Worm (Caenorhabditis elegans) whole organism, L1 larva: Measurements from ENCODE around the gene C25H3.15.

Source experiments
- C16A3.4 ChIP-seq: fragments of 150-350 bp; optimal IDR thresholded peaks from 2 replicates; lab custom pipeline; 2014; ENCODE audit warnings: missing biosample characterization, missing genetic modification characterization
- F16B12.6 ChIP-seq: fragments of 150-350 bp; optimal IDR thresholded peaks from 2 replicates; lab custom pipeline; 2014; ENCODE audit warnings: missing biosample characterization, missing genetic modification characterization
- Y116A8C.19 ChIP-seq: sonication (generic microtip); optimal IDR thresholded peaks from 2 replicates; lab custom pipeline; 2016; ENCODE audit warnings: missing compliant biosample characterization, missing genetic modification characterization, borderline replicate concordance
- alr-1 ChIP-seq: fragments of 200-800 bp; sonication (Bioruptor generic); optimal IDR thresholded peaks from 2 replicates; lab custom pipeline; 2018; ENCODE audit warnings: borderline replicate concordance, mild to moderate bottlenecking, missing genetic modification characterization, missing compliant biosample characterization
- ama-1 ChIP-seq: fragments of 150-350 bp; optimal IDR thresholded peaks from 2 replicates; lab custom pipeline; 2014
- ceh-63 ChIP-seq: fragments of 200-800 bp; sonication (Bioruptor generic); optimal IDR thresholded peaks from 2 replicates; lab custom pipeline; 2018; ENCODE audit warnings: mild to moderate bottlenecking, missing genetic modification characterization, missing compliant biosample characterization
- ceh-82 ChIP-seq, 3 experiments: fragments of 150-350 bp in 1 of 3; sonication (generic microtip) in 2 of 3; optimal IDR thresholded peaks; 2 replicates each; lab custom pipeline; 2014 to 2017; ENCODE audit warnings: missing biosample characterization in 3 of 3, missing genetic modification characterization in 3 of 3
- ceh-90 ChIP-seq: sonication (generic microtip); optimal IDR thresholded peaks from 2 replicates; lab custom pipeline; 2016; ENCODE audit warnings: missing genetic modification characterization, missing compliant biosample characterization
- dpl-1 ChIP-seq, 3 experiments: fragments of 150-350 bp in 2 of 3; sonication (generic microtip) in 1 of 3; optimal IDR thresholded peaks; 2 replicates each; lab custom pipeline; 2014 to 2017; ENCODE audit warnings: missing biosample characterization in 3 of 3, missing genetic modification characterization in 3 of 3, missing genetic modification reagents in 3 of 3
- dsc-1 ChIP-seq: sonication (generic microtip); optimal IDR thresholded peaks from 2 replicates; lab custom pipeline; 2016; ENCODE audit warnings: mild to moderate bottlenecking, missing genetic modification characterization, missing compliant biosample characterization
- efl-3 ChIP-seq: fragments of 200-800 bp; sonication (Bioruptor generic); optimal IDR thresholded peaks from 2 replicates; lab custom pipeline; 2018; ENCODE audit warnings: mild to moderate bottlenecking, missing genetic modification characterization, missing compliant biosample characterization
- egl-27 ChIP-seq, 2 experiments: fragments of 150-350 bp in 1 of 2; sonication (generic microtip); optimal IDR thresholded peaks; 3 replicates each; lab custom pipeline; 2017 to 2018; ENCODE audit warnings: missing biosample characterization in 2 of 2, missing genetic modification characterization in 2 of 2, missing genetic modification reagents in 2 of 2
- elt-3 ChIP-seq, 6 experiments: fragments of 150-350 bp in 1 of 6; sonication (generic microtip); optimal IDR thresholded peaks; 2 replicates each; lab custom pipeline; 2017 to 2018; ENCODE audit warnings: missing biosample characterization in 6 of 6, missing genetic modification characterization in 6 of 6, inconsistent platforms in 1 of 6
- ets-5 ChIP-seq: fragments of 200-800 bp; sonication (Bioruptor generic); IDR thresholded peaks from 2 replicates; pipeline ENCODE4 v1.3.6; 2022; ENCODE audit warnings: missing genetic modification characterization, missing compliant biosample characterization
- fkh-10 ChIP-seq: sonication (generic microtip); optimal IDR thresholded peaks from 2 replicates; lab custom pipeline; 2017; ENCODE audit warnings: missing biosample characterization, missing genetic modification reagents, missing genetic modification characterization
- fkh-4 ChIP-seq: sonication (generic microtip); optimal IDR thresholded peaks from 2 replicates; lab custom pipeline; 2016; ENCODE audit warnings: missing compliant biosample characterization, missing genetic modification characterization, borderline replicate concordance
- fos-1 ChIP-seq: fragments of 150-350 bp; optimal IDR thresholded peaks from 2 replicates; lab custom pipeline; 2014; ENCODE audit warnings: missing biosample characterization, missing genetic modification characterization
- grh-1 ChIP-seq: fragments of 200-800 bp; sonication (Bioruptor generic); IDR thresholded peaks from 2 replicates; pipeline ENCODE4 v1.3.6; 2022; ENCODE audit warnings: missing genetic modification reagents, missing genetic modification characterization, missing compliant biosample characterization
- hlh-17 ChIP-seq: fragments of 200-800 bp; sonication (Bioruptor generic); optimal IDR thresholded peaks from 2 replicates; lab custom pipeline; 2018; ENCODE audit warnings: missing genetic modification characterization, mild to moderate bottlenecking, missing compliant biosample characterization, moderate library complexity, borderline replicate concordance
- hlh-4 ChIP-seq: sonication (generic microtip); optimal IDR thresholded peaks from 2 replicates; lab custom pipeline; 2016; ENCODE audit warnings: mild to moderate bottlenecking, missing genetic modification characterization, missing compliant biosample characterization
- irx-1 ChIP-seq: sonication (generic microtip); optimal IDR thresholded peaks from 2 replicates; lab custom pipeline; 2016; ENCODE audit warnings: missing genetic modification characterization, missing compliant biosample characterization
- isw-1 ChIP-seq: fragments of 200-800 bp; sonication (Bioruptor generic); IDR thresholded peaks from 2 replicates; pipeline ENCODE4 v1.3.6; 2022; ENCODE audit warnings: missing genetic modification characterization, missing compliant biosample characterization
- jun-1 ChIP-seq: fragments of 150-350 bp; optimal IDR thresholded peaks from 2 replicates; lab custom pipeline; 2014; ENCODE audit warnings: missing biosample characterization, missing genetic modification reagents, missing genetic modification characterization
- lin-13 ChIP-seq: fragments of 150-350 bp; optimal IDR thresholded peaks from 2 replicates; lab custom pipeline; 2014; ENCODE audit warnings: missing biosample characterization, missing genetic modification reagents, missing genetic modification characterization
- lin-14 ChIP-seq: fragments of 200-800 bp; sonication (Bioruptor generic); optimal IDR thresholded peaks from 2 replicates; lab custom pipeline; 2018; ENCODE audit warnings: mild to moderate bottlenecking, missing genetic modification characterization, moderate library complexity, missing compliant biosample characterization
- lin-15B ChIP-seq: fragments of 150-350 bp; sonication (generic microtip); optimal IDR thresholded peaks from 3 replicates; lab custom pipeline; 2014; ENCODE audit warnings: missing biosample characterization, missing genetic modification characterization
- lin-35 ChIP-seq, 2 experiments: fragments of 150-350 bp; optimal IDR thresholded peaks; 2 replicates each; lab custom pipeline; 2014; ENCODE audit warnings: missing biosample characterization in 2 of 2, missing genetic modification characterization in 2 of 2, missing genetic modification reagents in 2 of 2
- lir-3 ChIP-seq: sonication (generic microtip); optimal IDR thresholded peaks from 2 replicates; lab custom pipeline; 2016; ENCODE audit warnings: mild to moderate bottlenecking, missing genetic modification characterization, moderate library complexity, missing compliant biosample characterization; ENCODE audit not compliant: poor library complexity
- lsy-2 ChIP-seq, 2 experiments: fragments of 150-350 bp; optimal IDR thresholded peaks; 2 replicates each; lab custom pipeline; 2014; ENCODE audit warnings: missing biosample characterization in 2 of 2, missing genetic modification characterization in 2 of 2
- nhr-11 ChIP-seq: fragments of 150-350 bp; optimal IDR thresholded peaks from 2 replicates; lab custom pipeline; 2014; ENCODE audit warnings: missing biosample characterization, missing genetic modification characterization
- nhr-12 ChIP-seq: sonication (generic microtip); optimal IDR thresholded peaks from 2 replicates; lab custom pipeline; 2017; ENCODE audit warnings: missing biosample characterization, missing genetic modification characterization
- nhr-237 ChIP-seq: fragments of 150-350 bp; optimal IDR thresholded peaks from 2 replicates; lab custom pipeline; 2014; ENCODE audit warnings: missing biosample characterization, missing genetic modification characterization
- nhr-47 ChIP-seq: sonication (generic microtip); optimal IDR thresholded peaks from 2 replicates; lab custom pipeline; 2016; ENCODE audit warnings: mild to moderate bottlenecking, missing genetic modification characterization, moderate library complexity, missing compliant biosample characterization
- nhr-71 ChIP-seq: sonication (generic microtip); optimal IDR thresholded peaks from 2 replicates; lab custom pipeline; 2016; ENCODE audit warnings: mild to moderate bottlenecking, missing genetic modification characterization, moderate library complexity, missing compliant biosample characterization
- nhr-77 ChIP-seq: fragments of 150-350 bp; optimal IDR thresholded peaks from 2 replicates; lab custom pipeline; 2014; ENCODE audit warnings: missing biosample characterization, missing genetic modification characterization
- nhr-84 ChIP-seq: sonication (generic microtip); optimal IDR thresholded peaks from 2 replicates; lab custom pipeline; 2017; ENCODE audit warnings: missing biosample characterization, missing genetic modification characterization
- nhr-85 ChIP-seq: sonication (generic microtip); peaks from one replicate; lab custom pipeline; 2016; ENCODE audit warnings: missing genetic modification characterization, inconsistent platforms, missing compliant biosample characterization
- nhr-90 ChIP-seq: sonication (generic microtip); optimal IDR thresholded peaks from 2 replicates; lab custom pipeline; 2016; ENCODE audit warnings: mild to moderate bottlenecking, missing genetic modification characterization, missing compliant biosample characterization; ENCODE audit not compliant: poor library complexity
- pag-3 ChIP-seq: sonication (generic microtip); optimal IDR thresholded peaks from 2 replicates; lab custom pipeline; 2017; ENCODE audit warnings: missing genetic modification characterization, mild to moderate bottlenecking, missing compliant biosample characterization, antibody characterized with exemption, borderline replicate concordance; ENCODE audit not compliant: insufficient read depth
- pqm-1 ChIP-seq: sonication (generic microtip); optimal IDR thresholded peaks from 3 replicates; lab custom pipeline; 2017; ENCODE audit warnings: missing biosample characterization, missing genetic modification characterization
- rnt-1 ChIP-seq: sonication (generic microtip); optimal IDR thresholded peaks from 2 replicates; lab custom pipeline; 2016; ENCODE audit warnings: mild to moderate bottlenecking, missing genetic modification characterization, moderate library complexity, missing compliant biosample characterization
- skn-1 ChIP-seq: fragments of 150-350 bp; optimal IDR thresholded peaks from 2 replicates; lab custom pipeline; 2014; ENCODE audit warnings: missing biosample characterization, missing genetic modification characterization
- sptf-1 ChIP-seq: fragments of 150-350 bp; optimal IDR thresholded peaks from 2 replicates; lab custom pipeline; 2014; ENCODE audit warnings: missing biosample characterization, missing genetic modification characterization
- sup-37 ChIP-seq: fragments of 200-800 bp; sonication (Bioruptor generic); optimal IDR thresholded peaks from 2 replicates; lab custom pipeline; 2018; ENCODE audit warnings: mild to moderate bottlenecking, missing genetic modification characterization, missing compliant biosample characterization
- tbx-2 ChIP-seq: sonication (generic microtip); optimal IDR thresholded peaks from 2 replicates; lab custom pipeline; 2016; ENCODE audit warnings: missing genetic modification characterization, missing compliant biosample characterization
- tlp-1 ChIP-seq: fragments of 150-350 bp; optimal IDR thresholded peaks from 2 replicates; lab custom pipeline; 2014; ENCODE audit warnings: missing biosample characterization, missing genetic modification characterization
- unc-130 ChIP-seq: fragments of 150-350 bp; optimal IDR thresholded peaks from 2 replicates; lab custom pipeline; 2017; ENCODE audit warnings: missing biosample characterization, missing genetic modification characterization, inconsistent platforms
- unc-30 ChIP-seq: sonication (generic microtip); optimal IDR thresholded peaks from 2 replicates; lab custom pipeline; 2017; ENCODE audit warnings: missing biosample characterization, missing genetic modification characterization
- unc-62 ChIP-seq: fragments of 150-350 bp; optimal IDR thresholded peaks from 2 replicates; lab custom pipeline; 2014; ENCODE audit warnings: missing biosample characterization, missing genetic modification reagents, missing genetic modification characterization
- unc-86 ChIP-seq: sonication (generic microtip); optimal IDR thresholded peaks from 2 replicates; lab custom pipeline; 2016; ENCODE audit warnings: missing genetic modification characterization, missing compliant biosample characterization
- unc-98 ChIP-seq: fragments of 200-800 bp; sonication (Bioruptor generic); IDR thresholded peaks from 2 replicates; pipeline ENCODE4 v1.3.6; 2022; ENCODE audit warnings: missing genetic modification characterization, missing compliant biosample characterization
- vab-15 ChIP-seq: sonication (generic microtip); optimal IDR thresholded peaks from 2 replicates; lab custom pipeline; 2017; ENCODE audit warnings: missing genotype, mild to moderate bottlenecking, missing genetic modification characterization, missing compliant biosample characterization

The C25H3.15 gene

DNA sequence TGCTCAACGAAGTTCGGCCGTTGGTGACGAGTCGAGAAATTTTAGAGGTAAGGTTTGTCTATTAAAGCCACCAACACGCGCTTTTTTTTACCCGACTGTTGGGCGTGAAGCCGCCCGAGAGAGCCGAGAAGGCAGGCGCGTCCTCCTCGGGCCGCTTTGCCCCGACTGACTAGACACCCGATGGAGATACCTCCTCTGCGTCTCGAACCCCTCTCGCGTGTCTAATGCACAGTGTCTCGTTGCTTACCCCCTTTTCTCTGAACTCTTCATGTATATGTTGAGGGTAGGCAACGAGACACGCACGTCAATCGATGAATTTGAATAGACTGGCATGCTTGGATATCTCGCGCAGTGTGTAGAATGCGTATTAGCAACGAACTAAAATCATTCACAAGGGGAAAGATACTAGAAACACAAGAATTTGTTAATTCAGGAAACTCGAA lies 3.4 kb upstream of the C25H3.15 start (continued):
- TF ChIP-seq unc-98 (GFP tag; lab: Robert Waterston, UW) (no peak), ama-1 (lab: Kevin White, UChicago) (peak; percentile 99), isw-1 (peak; percentile 75), nhr-85 (tag; lab: Kevin White, UChicago) (peak; percentile 88), sptf-1 (tag; lab: Kevin White, UChicago) (no peak), nhr-77 (tag; lab: Kevin White, UChicago) (peak; percentile 83), nhr-90 (tag; lab: Kevin White, UChicago) (peak; percentile 82), fkh-10 (GFP tag; lab: Kevin White, UChicago) (peak; percentile 66), nhr-47 (tag; lab: Kevin White, UChicago) (peak; percentile 85), unc-86 (peak; percentile 83), Y116A8C.19 (tag; lab: Kevin White, UChicago) (no peak), unc-130 (tag; lab: Kevin White, UChicago) (peak; percentile 5), lin-14 (GFP tag; lab: Kevin White, UChicago) (peak; percentile 88), lsy-2 (tag; optimal IDR thresholded peaks at IDR 0.05; lab: Kevin White, UChicago) (peak; percentile 77 to 88), vab-15 (tag; lab: Kevin White, UChicago) (no peak), egl-27 (tag; optimal IDR thresholded peaks at IDR 0.05; lab: Kevin White, UChicago) (peak in 1 of 2 experiments; percentile 2), lin-35 (GFP tag; optimal IDR thresholded peaks at IDR 0.05; lab: Kevin White, UChicago) (peak; percentile 75 to 77), alr-1 (tag; lab: Kevin White, UChicago) (no peak), fkh-4 (tag; lab: Kevin White, UChicago) (peak; percentile 26), nhr-84 (peak; percentile 66), ets-5 (no peak), jun-1 (peak; percentile 62), sup-37 (GFP tag; lab: Kevin White, UChicago) (no peak), efl-3 (GFP tag; lab: Kevin White, UChicago) (no peak), hlh-17 (GFP tag; lab: Kevin White, UChicago) (no peak), ceh-63 (GFP tag; lab: Kevin White, UChicago) (no peak), nhr-12 (tag; lab: Kevin White, UChicago) (no peak), hlh-4 (tag; lab: Kevin White, UChicago) (no peak), grh-1 (peak; percentile 73), dpl-1 (GFP tag; optimal IDR thresholded peaks at IDR 0.05; lab: Kevin White, UChicago) (peak; percentile 34 to 62 (median 48)), pqm-1 (tag; lab: Kevin White, UChicago) (peak; percentile 41), elt-3 (tag; optimal IDR thresholded peaks at IDR 0.05; lab: Kevin White, UChicago) (peak in 1 of 6 experiments; percentile 43), lir-3 (tag; lab: Kevin White, UChicago) (peak; percentile 35), tbx-2 (peak; percentile 81), nhr-11 (tag; lab: Kevin White, UChicago) (peak; percentile 25), lin-15B (tag; lab: Kevin White, UChicago) (no peak), pag-3 (tag; lab: Kevin White, UChicago) (no peak), lin-13 (GFP tag; lab: Kevin White, UChicago) (peak; percentile 73), ceh-90 (no peak), nhr-237 (peak; percentile 47), dsc-1 (peak; percentile 76), unc-30 (tag; lab: Kevin White, UChicago) (no peak), rnt-1 (tag; lab: Kevin White, UChicago) (peak; percentile 79), C16A3.4 (tag; lab: Kevin White, UChicago) (peak; percentile 85), tlp-1 (tag; lab: Kevin White, UChicago) (no peak), nhr-71 (tag; lab: Kevin White, UChicago) (peak; percentile 93), fos-1 (tag; lab: Kevin White, UChicago) (peak; percentile 84), unc-62 (no peak), skn-1 (peak; percentile 60), ceh-82 (tag; optimal IDR thresholded peaks at IDR 0.05; lab: Kevin White, UChicago) (peak; percentile 76 to 92 (median 90)), F16B12.6 (tag; lab: Kevin White, UChicago) (peak; percentile 31), irx-1 (tag; lab: Kevin White, UChicago) (peak; percentile 23)
